Worm (Caenorhabditis elegans): ENCODE data around the gene T26A5.8.

DNA sequence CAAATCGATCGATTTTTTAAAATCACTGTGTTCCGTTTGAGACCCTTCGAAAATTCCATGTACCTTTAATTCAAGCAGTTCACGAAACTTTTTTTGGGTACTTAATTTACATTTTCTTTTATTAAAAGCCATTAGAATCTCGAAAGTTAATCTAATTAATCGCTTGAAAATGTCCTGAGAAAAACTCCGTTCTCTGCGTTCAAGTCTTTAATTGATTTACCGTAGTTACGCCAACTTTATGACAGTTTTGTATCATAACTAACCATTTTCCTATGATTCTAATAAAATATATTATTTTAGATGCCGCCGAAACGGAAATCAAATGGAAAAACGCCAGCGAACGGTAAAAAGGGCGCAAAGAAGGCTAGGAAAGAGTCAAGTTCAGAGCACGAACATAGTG is 8.5 kb downstream of the T26A5.8 start, which contains the start of gene jhdm-1:
- TF ChIP-seq aly-1 (tag; optimal IDR thresholded peaks at IDR 0.05) (no peak), tbx-11 (GFP tag; IDR thresholded peaks at IDR 0.05) (no peak)

Data from whole organism, early embryonic.